Worm (Caenorhabditis elegans): ENCODE results near the gene fkb-4.

ce11 chrV:12811810-12812209 lies 24.9 kb upstream of the fkb-4 start:
- TF ChIP-seq tbx-11 (GFP tag; IDR thresholded peaks at IDR 0.05) (no peak), ceh-36 (tag; optimal IDR thresholded peaks at IDR 0.05) (no peak), ama-1 (optimal IDR thresholded peaks at IDR 0.05) (no peak), hmbx-1 (tag; optimal IDR thresholded peaks at IDR 0.05) (no peak)
